Fruit fly (Drosophila melanogaster) whole organism, prepupa: Measurements from ENCODE around the gene Lipt2.

Experiments
- Blimp-1 ChIP-seq: fragments of 200-800 bp; sonication (Bioruptor generic); optimal IDR thresholded peaks from 3 replicates; lab custom pipeline; 2017; ENCODE audit warnings: missing biosample characterization, missing genetic modification characterization, mild to moderate bottlenecking, moderate library complexity, missing genetic modification reagents
- CG10631 ChIP-seq: fragments of 200-800 bp; sonication (Bioruptor generic); optimal IDR thresholded peaks from 2 replicates; lab custom pipeline; 2016; ENCODE audit warnings: missing biosample characterization, missing genetic modification characterization
- CG11294 ChIP-seq: fragments of 200-800 bp; sonication (Bioruptor generic); IDR thresholded peaks from 2 replicates; pipeline ENCODE4 v1.3.6; 2022; ENCODE audit warnings: missing biosample characterization, missing genetic modification characterization
- CG11762 ChIP-seq: fragments of 200-800 bp; sonication (Bioruptor generic); optimal IDR thresholded peaks from 3 replicates; lab custom pipeline; 2016; ENCODE audit warnings: missing biosample characterization, missing genetic modification characterization; ENCODE audit not compliant: insufficient read depth
- CG11902 ChIP-seq: fragments of 200-800 bp; sonication (Bioruptor generic); optimal IDR thresholded peaks from 3 replicates; lab custom pipeline; 2016; ENCODE audit warnings: missing biosample characterization, missing genetic modification characterization
- CG15336 ChIP-seq: fragments of 200-800 bp; sonication (Bioruptor generic); IDR thresholded peaks from 2 replicates; pipeline ENCODE4 v1.3.6; 2022; ENCODE audit warnings: missing biosample characterization, missing genetic modification characterization
- CG16779 ChIP-seq: fragments of 200-800 bp; sonication (Bioruptor generic); optimal IDR thresholded peaks from 3 replicates; lab custom pipeline; 2017; ENCODE audit warnings: missing biosample characterization, mild to moderate bottlenecking, missing genetic modification characterization
- CG34406 ChIP-seq: fragments of 200-800 bp; sonication (Bioruptor generic); optimal IDR thresholded peaks from 3 replicates; lab custom pipeline; 2016; ENCODE audit warnings: missing biosample characterization, missing genetic modification characterization
- CG3919 ChIP-seq: fragments of 200-800 bp; sonication (Bioruptor generic); optimal IDR thresholded peaks from 3 replicates; lab custom pipeline; 2016; ENCODE audit warnings: missing biosample characterization, missing genetic modification characterization
- CG6276 ChIP-seq: fragments of 200-800 bp; sonication (Bioruptor generic); optimal IDR thresholded peaks from 2 replicates; lab custom pipeline; 2017; ENCODE audit warnings: missing biosample characterization, mild to moderate bottlenecking, missing genetic modification characterization
- CG6792 ChIP-seq: fragments of 200-800 bp; sonication (Bioruptor generic); optimal IDR thresholded peaks from 3 replicates; lab custom pipeline; 2016; ENCODE audit warnings: missing biosample characterization, missing genetic modification characterization
- CG6808 ChIP-seq: fragments of 200-800 bp; sonication (Bioruptor generic); optimal IDR thresholded peaks from 3 replicates; lab custom pipeline; 2017; ENCODE audit warnings: missing biosample characterization, missing genetic modification characterization, mild to moderate bottlenecking, moderate library complexity, missing genetic modification reagents
- CG6854 ChIP-seq: fragments of 200-800 bp; sonication (Bioruptor generic); optimal IDR thresholded peaks from 2 replicates; lab custom pipeline; 2017; ENCODE audit warnings: missing biosample characterization, mild to moderate bottlenecking, missing genetic modification characterization
- CG7368 ChIP-seq: fragments of 200-800 bp; sonication (Bioruptor generic); optimal IDR thresholded peaks from 3 replicates; lab custom pipeline; 2016; ENCODE audit warnings: missing biosample characterization, missing genetic modification characterization
- CG8119 ChIP-seq: fragments of 200-800 bp; sonication (Bioruptor generic); IDR thresholded peaks from 3 replicates; pipeline ENCODE4 v1.3.6; 2022; ENCODE audit warnings: missing biosample characterization, missing genetic modification characterization
- CG8319 ChIP-seq: fragments of 200-800 bp; sonication (Bioruptor generic); optimal IDR thresholded peaks from 3 replicates; lab custom pipeline; 2016; ENCODE audit warnings: missing biosample characterization, missing genetic modification characterization
- CG8632 ChIP-seq: fragments of 200-800 bp; sonication (Bioruptor generic); optimal IDR thresholded peaks from 3 replicates; lab custom pipeline; 2016; ENCODE audit warnings: missing biosample characterization, missing genetic modification characterization
- CG9139 ChIP-seq: fragments of 200-800 bp; sonication (Bioruptor generic); optimal IDR thresholded peaks from 3 replicates; lab custom pipeline; 2017; ENCODE audit warnings: missing biosample characterization, mild to moderate bottlenecking, missing genetic modification characterization
- Eip75B ChIP-seq: fragments of 200-800 bp; sonication (Bioruptor generic); optimal IDR thresholded peaks from 3 replicates; lab custom pipeline; 2016; ENCODE audit warnings: missing biosample characterization, missing genetic modification characterization
- Eip78C ChIP-seq: fragments of 200-800 bp; sonication (Bioruptor generic); peaks from one replicate; lab custom pipeline; 2016; ENCODE audit warnings: missing biosample characterization, missing genetic modification characterization
- Eip93F ChIP-seq: fragments of 200-800 bp; sonication (Bioruptor generic); optimal IDR thresholded peaks from 2 replicates; lab custom pipeline; 2016; ENCODE audit warnings: missing biosample characterization, mild to moderate bottlenecking, missing genetic modification characterization
- Ets96B ChIP-seq: fragments of 200-800 bp; optimal IDR thresholded peaks from 2 replicates; lab custom pipeline; 2019; ENCODE audit warnings: missing biosample characterization, mild to moderate bottlenecking, missing genetic modification characterization, moderate library complexity
- Gug ChIP-seq: fragments of 200-800 bp; sonication (Bioruptor generic); IDR thresholded peaks from 2 replicates; pipeline ENCODE4 v1.3.6; 2022; ENCODE audit warnings: missing biosample characterization, missing genetic modification characterization
- Hr38 ChIP-seq: sonication (Bioruptor generic); optimal IDR thresholded peaks from 2 replicates; lab custom pipeline; 2016; ENCODE audit warnings: missing biosample characterization, missing genetic modification characterization
- Hr39 ChIP-seq: fragments of 200-800 bp; sonication (Bioruptor generic); optimal IDR thresholded peaks from 2 replicates; lab custom pipeline; 2016; ENCODE audit warnings: missing biosample characterization, missing genetic modification characterization
- Hr4 ChIP-seq: fragments of 200-800 bp; sonication (Bioruptor generic); optimal IDR thresholded peaks from 3 replicates; lab custom pipeline; 2016; ENCODE audit warnings: missing biosample characterization, missing genetic modification characterization
- Lpt ChIP-seq: fragments of 200-800 bp; sonication (Bioruptor generic); optimal IDR thresholded peaks from 3 replicates; lab custom pipeline; 2016; ENCODE audit warnings: missing biosample characterization, missing genetic modification characterization
- Met ChIP-seq: fragments of 200-800 bp; sonication (Bioruptor generic); optimal IDR thresholded peaks from 3 replicates; lab custom pipeline; 2016; ENCODE audit warnings: missing biosample characterization, missing genetic modification characterization
- OdsH ChIP-seq: fragments of 200-800 bp; sonication (Bioruptor generic); optimal IDR thresholded peaks from 3 replicates; lab custom pipeline; 2016; ENCODE audit warnings: missing biosample characterization, missing genetic modification characterization
- Smox ChIP-seq: fragments of 200-800 bp; sonication (Bioruptor generic); optimal IDR thresholded peaks from 3 replicates; lab custom pipeline; 2016; ENCODE audit warnings: missing biosample characterization, missing genetic modification characterization
- Sox102F ChIP-seq: fragments of 200-800 bp; sonication (Bioruptor generic); optimal IDR thresholded peaks from 2 replicates; lab custom pipeline; 2016; ENCODE audit warnings: missing biosample characterization, mild to moderate bottlenecking, missing genetic modification characterization
- Sox14 ChIP-seq: fragments of 200-800 bp; sonication (Bioruptor generic); optimal IDR thresholded peaks from 3 replicates; lab custom pipeline; 2016; ENCODE audit warnings: missing biosample characterization, missing genetic modification characterization
- Sox15 ChIP-seq: fragments of 200-800 bp; sonication (Bioruptor generic); optimal IDR thresholded peaks from 3 replicates; lab custom pipeline; 2016; ENCODE audit warnings: missing biosample characterization, missing genetic modification characterization
- achi ChIP-seq: fragments of 200-800 bp; sonication (Bioruptor generic); optimal IDR thresholded peaks from 3 replicates; lab custom pipeline; 2016; ENCODE audit warnings: missing biosample characterization, missing genetic modification characterization
- acj6 ChIP-seq: fragments of 200-800 bp; sonication (Bioruptor generic); optimal IDR thresholded peaks from 3 replicates; lab custom pipeline; 2016; ENCODE audit warnings: missing biosample characterization, missing genetic modification characterization
- cyc ChIP-seq: fragments of 200-800 bp; sonication (Bioruptor generic); optimal IDR thresholded peaks from 3 replicates; lab custom pipeline; 2016; ENCODE audit warnings: missing biosample characterization, missing genetic modification characterization
- dac ChIP-seq: fragments of 200-800 bp; sonication (Bioruptor generic); optimal IDR thresholded peaks from 2 replicates; lab custom pipeline; 2017; ENCODE audit warnings: missing biosample characterization, mild to moderate bottlenecking, missing genetic modification characterization
- dsx ChIP-seq: fragments of 200-800 bp; optimal IDR thresholded peaks from 3 replicates; lab custom pipeline; 2019; ENCODE audit warnings: missing biosample characterization, mild to moderate bottlenecking, missing genetic modification characterization, moderate library complexity; ENCODE audit not compliant: poor library complexity, severe bottlenecking
- esn ChIP-seq: fragments of 200-800 bp; sonication (Bioruptor generic); optimal IDR thresholded peaks from 2 replicates; lab custom pipeline; 2016; ENCODE audit warnings: missing biosample characterization, mild to moderate bottlenecking, missing genetic modification characterization, moderate library complexity
- fd85E ChIP-seq: fragments of 200-800 bp; sonication (Bioruptor generic); optimal IDR thresholded peaks from 3 replicates; lab custom pipeline; 2016; ENCODE audit warnings: missing biosample characterization, missing genetic modification characterization
- fkh ChIP-seq: fragments of 200-800 bp; sonication (Bioruptor generic); optimal IDR thresholded peaks from 3 replicates; lab custom pipeline; 2017; ENCODE audit warnings: missing biosample characterization, mild to moderate bottlenecking, missing genetic modification characterization, moderate library complexity
- lz ChIP-seq: fragments of 200-800 bp; sonication (Bioruptor generic); optimal IDR thresholded peaks from 3 replicates; lab custom pipeline; 2016; ENCODE audit warnings: missing biosample characterization, missing genetic modification characterization
- pdm3 ChIP-seq: fragments of 200-800 bp; sonication (Bioruptor generic); optimal IDR thresholded peaks from 3 replicates; lab custom pipeline; 2016; ENCODE audit warnings: missing biosample characterization, missing genetic modification characterization
- salr ChIP-seq, 2 experiments: fragments of 200-800 bp; sonication (Bioruptor generic); optimal IDR thresholded peaks; 3 replicates each; lab custom pipeline; 2016 to 2018; ENCODE audit warnings: missing biosample characterization in 2 of 2, missing genetic modification characterization in 2 of 2, mild to moderate bottlenecking in 1 of 2
- spab ChIP-seq: fragments of 200-800 bp; sonication (Bioruptor generic); optimal IDR thresholded peaks from 2 replicates; lab custom pipeline; 2017; ENCODE audit warnings: missing biosample characterization, mild to moderate bottlenecking, missing genetic modification characterization, missing genetic modification reagents
- topi ChIP-seq: fragments of 200-800 bp; sonication (Bioruptor generic); optimal IDR thresholded peaks from 3 replicates; lab custom pipeline; 2016; ENCODE audit warnings: missing biosample characterization, missing genetic modification characterization
- vri ChIP-seq: fragments of 200-800 bp; sonication (Bioruptor generic); optimal IDR thresholded peaks from 3 replicates; lab custom pipeline; 2016; ENCODE audit warnings: missing biosample characterization, mild to moderate bottlenecking, missing genetic modification characterization

Gene Lipt2

DNA sequence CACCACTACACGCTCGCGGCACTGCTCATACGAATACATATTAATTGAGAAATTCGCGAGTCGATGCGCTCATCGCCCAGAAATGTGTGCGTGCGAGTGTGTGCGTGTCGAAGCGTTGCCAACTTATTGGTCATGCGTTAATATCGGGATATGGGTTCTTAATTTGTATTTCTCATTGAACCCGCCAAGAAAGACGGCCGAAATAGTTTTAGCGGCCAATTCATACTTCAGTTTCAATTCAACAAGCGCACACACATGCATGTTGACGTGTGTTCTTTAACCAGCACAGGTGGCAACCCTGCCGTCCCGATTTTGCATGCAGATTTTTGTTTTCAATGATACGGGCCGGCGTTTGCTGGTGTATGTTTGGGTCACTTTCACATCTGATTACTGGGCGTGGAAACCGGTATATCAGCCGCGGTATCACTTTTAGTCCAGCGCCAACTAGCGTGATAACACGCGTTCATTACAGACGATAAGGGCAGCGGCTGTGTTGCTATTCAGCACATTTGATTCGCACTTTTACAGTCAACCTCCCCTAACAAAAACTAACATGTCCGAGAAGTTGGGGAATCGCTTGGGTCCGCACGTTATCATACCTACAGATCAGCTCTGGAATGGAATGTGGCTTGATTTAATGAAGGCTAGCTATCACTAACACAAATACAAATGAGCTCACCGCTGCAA is 33.3 kb downstream of the Lipt2 start (continued):
- TF ChIP-seq esn (GFP tag; lab: Kevin White, UChicago): peak; percentile 66
- TF ChIP-seq, all 60 proteins: peak for 38

dm6 chr3R:4402884-4403705 is 34.0 kb downstream of the Lipt2 start, which contains the start of gene lost:
lost (plus strand) TSS chr3R:4403076.
- TF ChIP-seq Eip75B (GFP tag; lab: Kevin White, UChicago) (no peak), CG8632 (GFP tag; lab: Kevin White, UChicago) (no peak), CG9139 (GFP tag; lab: Kevin White, UChicago) (peak; percentile 7), Smox (GFP tag; lab: Kevin White, UChicago) (no peak), Ets96B (no peak), Hr38 (GFP tag; lab: Kevin White, UChicago) (no peak), Met (GFP tag; lab: Kevin White, UChicago) (peak; percentile 26), CG8319 (GFP tag; lab: Kevin White, UChicago) (no peak), Blimp-1 (no peak), salr (GFP tag; optimal IDR thresholded peaks at IDR 0.05; lab: Kevin White, UChicago) (no peak), CG10631 (GFP tag; lab: Kevin White, UChicago) (peak; percentile 21), CG15336 (GFP tag; lab: Robert Waterston, UW) (no peak), achi (GFP tag; lab: Kevin White, UChicago) (peak; percentile 99), lz (GFP tag; lab: Kevin White, UChicago) (peak; percentile 35), Gug (no peak), Hr39 (GFP tag; lab: Kevin White, UChicago) (no peak), Eip93F (peak; percentile 15), esn (GFP tag; lab: Kevin White, UChicago) (peak; percentile 17), CG11762 (GFP tag; lab: Kevin White, UChicago) (no peak), fd85E (GFP tag; lab: Kevin White, UChicago) (no peak), CG11294 (GFP tag; lab: Robert Waterston, UW) (no peak), CG6792 (GFP tag; lab: Kevin White, UChicago) (no peak), CG11902 (GFP tag; lab: Kevin White, UChicago) (no peak), CG34406 (GFP tag; lab: Kevin White, UChicago) (no peak), Lpt (no peak), Sox15 (GFP tag; lab: Kevin White, UChicago) (no peak), spab (GFP tag; lab: Kevin White, UChicago) (no peak), Eip78C (GFP tag; lab: Kevin White, UChicago) (peak; percentile 65), CG16779 (tag; lab: Kevin White, UChicago) (peak; percentile 7), OdsH (GFP tag; lab: Kevin White, UChicago) (no peak), topi (peak; percentile 22), Sox14 (GFP tag; lab: Kevin White, UChicago) (no peak), CG6808 (GFP tag; lab: Kevin White, UChicago) (no peak), fkh (GFP tag; lab: Kevin White, UChicago) (peak; percentile 64), cyc (no peak), dac (no peak), CG7368 (GFP tag; lab: Kevin White, UChicago) (no peak), dsx (peak; percentile 49), Hr4 (GFP tag; lab: Kevin White, UChicago) (no peak), CG8119 (0 out of 3 replicates have a peak, but pooled peaks have one; percentile 27), acj6 (GFP tag; lab: Kevin White, UChicago) (no peak), CG3919 (GFP tag; lab: Kevin White, UChicago) (no peak), CG6276 (GFP tag; lab: Kevin White, UChicago) (no peak), pdm3 (GFP tag; lab: Kevin White, UChicago) (no peak), CG6854 (GFP tag; lab: Kevin White, UChicago) (no peak), Sox102F (GFP tag; lab: Kevin White, UChicago) (no peak), vri (peak; percentile 8)
